Fruit fly (Drosophila melanogaster) whole organism, pupa: ENCODE results near the gene CG5853.

Experiments
- CG10348 ChIP-seq: fragments of 200-800 bp; sonication (Bioruptor generic); IDR thresholded peaks from 2 replicates; pipeline ENCODE4 v1.3.6; 2022; ENCODE audit warnings: missing biosample characterization, missing genetic modification characterization
- CG12605 ChIP-seq: fragments of 200-800 bp; sonication (Bioruptor generic); IDR thresholded peaks from 2 replicates; pipeline ENCODE4 v1.3.6; 2022; ENCODE audit warnings: missing biosample characterization, missing genetic modification characterization
- CG14655 ChIP-seq: fragments of 200-800 bp; sonication (Bioruptor generic); optimal IDR thresholded peaks from 3 replicates; lab custom pipeline; 2017; ENCODE audit warnings: mild to moderate bottlenecking, missing biosample characterization, missing genetic modification reagents, missing genetic modification characterization
- CG17806 ChIP-seq: fragments of 200-800 bp; sonication (Bioruptor generic); optimal IDR thresholded peaks from 2 replicates; lab custom pipeline; 2018; ENCODE audit warnings: missing biosample characterization, mild to moderate bottlenecking, missing genetic modification characterization, moderate library complexity
- CG32121 ChIP-seq: fragments of 200-800 bp; sonication (Bioruptor generic); IDR thresholded peaks from 2 replicates; pipeline ENCODE4 v1.3.6; 2022; ENCODE audit warnings: missing biosample characterization, missing genetic modification characterization
- CG8159 ChIP-seq: fragments of 200-800 bp; sonication (Bioruptor generic); optimal IDR thresholded peaks from 3 replicates; lab custom pipeline; 2018; ENCODE audit warnings: missing biosample characterization, mild to moderate bottlenecking, missing genetic modification characterization, moderate library complexity
- CG9948 ChIP-seq: fragments of 200-800 bp; sonication (Bioruptor generic); optimal IDR thresholded peaks from 2 replicates; lab custom pipeline; 2018; ENCODE audit warnings: missing biosample characterization, mild to moderate bottlenecking, missing genetic modification characterization, moderate library complexity
- D1 ChIP-seq: fragments of 200-800 bp; sonication (Bioruptor generic); optimal IDR thresholded peaks from 2 replicates; lab custom pipeline; 2018; ENCODE audit warnings: missing biosample characterization, mild to moderate bottlenecking, missing genetic modification characterization, moderate library complexity
- Ets98B ChIP-seq: fragments of 200-800 bp; sonication (Bioruptor generic); IDR thresholded peaks from 2 replicates; pipeline ENCODE4 v1.3.6; 2022; ENCODE audit warnings: missing biosample characterization, missing genetic modification characterization
- Pif1B ChIP-seq: fragments of 200-800 bp; sonication (Bioruptor generic); optimal IDR thresholded peaks from 3 replicates; lab custom pipeline; 2016; ENCODE audit warnings: missing biosample characterization, missing genetic modification characterization
- Snoo ChIP-seq: fragments of 200-800 bp; sonication (Bioruptor generic); optimal IDR thresholded peaks from 3 replicates; lab custom pipeline; 2017; ENCODE audit warnings: missing biosample characterization, mild to moderate bottlenecking, missing genetic modification characterization, inconsistent platforms
- fd96Ca ChIP-seq: fragments of 200-800 bp; sonication (Bioruptor generic); IDR thresholded peaks from 3 replicates; pipeline ENCODE4 v1.3.6; 2022; ENCODE audit warnings: missing biosample characterization, missing genetic modification characterization
- rn ChIP-seq: fragments of 200-800 bp; sonication (Bioruptor generic); IDR thresholded peaks from 2 replicates; pipeline ENCODE4 v1.3.6; 2022; ENCODE audit warnings: missing biosample characterization, missing genetic modification characterization

DNA sequence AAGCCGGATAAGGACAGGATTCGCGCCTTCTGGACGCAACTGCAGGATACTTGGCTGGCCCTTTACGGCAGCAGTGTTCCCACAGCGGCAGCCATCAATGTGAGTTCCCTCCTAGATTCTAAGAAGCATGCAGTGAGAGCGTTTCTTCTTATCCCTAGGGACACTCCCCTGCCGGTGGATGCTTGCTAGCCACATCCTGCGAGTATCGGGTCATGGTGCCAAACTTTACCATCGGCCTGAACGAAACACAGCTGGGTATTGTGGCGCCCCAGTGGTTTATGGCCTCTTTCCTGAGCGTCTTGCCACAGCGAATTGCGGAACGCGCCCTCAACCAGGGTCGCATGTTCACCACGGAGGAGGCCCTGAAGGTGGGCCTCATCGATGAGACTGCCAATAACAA, 28.2 kb downstream of the CG5853 start:
- TF ChIP-seq CG17806 (tag; lab: Kevin White, UChicago) (no peak), Pif1B (GFP tag; lab: Kevin White, UChicago) (no peak), Snoo (tag; lab: Kevin White, UChicago) (no peak), CG8159 (tag; lab: Kevin White, UChicago) (no peak), fd96Ca (no peak), Ets98B (GFP tag; lab: Robert Waterston, UW) (no peak), rn (no peak), CG10348 (no peak), D1 (tag; lab: Kevin White, UChicago) (no peak), CG14655 (GFP tag; lab: Kevin White, UChicago) (no peak), CG32121 (GFP tag; lab: Robert Waterston, UW) (no peak), CG12605 (GFP tag; lab: Robert Waterston, UW) (no peak), CG9948 (tag; lab: Kevin White, UChicago) (no peak)
